Worm (Caenorhabditis elegans) whole organism, L4/young adult: ENCODE results near the gene T05A12.4.

Experiments
- W03F9.2 ChIP-seq: fragments of 150-350 bp; optimal IDR thresholded peaks from 2 replicates; lab custom pipeline; 2014; ENCODE audit warnings: missing biosample characterization, missing genetic modification characterization
- dao-5 ChIP-seq: sonication (generic microtip); optimal IDR thresholded peaks from 2 replicates; lab custom pipeline; 2016; ENCODE audit warnings: missing genotype, missing genetic modification characterization, moderate library complexity, missing compliant biosample characterization
- him-1 ChIP-seq: sonication (generic microtip); optimal IDR thresholded peaks from 2 replicates; lab custom pipeline; 2016; ENCODE audit warnings: missing genotype, missing genetic modification reagents, missing genetic modification characterization, missing compliant biosample characterization

- no peak for TF ChIP-seq him-1
- TF ChIP-seq W03F9.2 (tag; lab: Kevin White, UChicago) = peak; percentile 60
- TF ChIP-seq dao-5 (tag; lab: Kevin White, UChicago) = no peak
These were observed 22.4 kb downstream of the T05A12.4 start, which contains the start of the genes rpn-1 and ribo-1 for ce11 chrIV:6909863-6910733.
